Worm (Caenorhabditis elegans) whole organism, early embryonic: ENCODE measurements around the gene F22B7.3.
A peak's percentile ranks its signal among the peaks of the same experiment; 100 is the strongest.

Experiments used
- B0310.2 ChIP-seq: sonication (generic microtip); optimal IDR thresholded peaks from 2 replicates; lab custom pipeline; 2016; ENCODE audit warnings: mild to moderate bottlenecking, missing genetic modification characterization, missing compliant biosample characterization
- F13C5.2 ChIP-seq: sonication (generic microtip); optimal IDR thresholded peaks from 2 replicates; lab custom pipeline; 2017; ENCODE audit warnings: mild to moderate bottlenecking, missing genetic modification characterization, inconsistent platforms, missing compliant biosample characterization
- aly-1 ChIP-seq: sonication (generic microtip); optimal IDR thresholded peaks from 2 replicates; lab custom pipeline; 2016; ENCODE audit warnings: missing genetic modification characterization, missing compliant biosample characterization
- ama-1 ChIP-seq: fragments of 150-350 bp; optimal IDR thresholded peaks from 2 replicates; lab custom pipeline; 2014
- ceh-13 ChIP-seq: fragments of 200-800 bp; sonication (Bioruptor generic); optimal IDR thresholded peaks from 2 replicates; lab custom pipeline; 2018; ENCODE audit warnings: mild to moderate bottlenecking, missing genetic modification characterization, missing compliant biosample characterization
- ceh-36 ChIP-seq: sonication (generic microtip); optimal IDR thresholded peaks from 2 replicates; lab custom pipeline; 2016; ENCODE audit warnings: missing genetic modification characterization, inconsistent platforms, missing compliant biosample characterization
- ets-7 ChIP-seq: sonication (generic microtip); optimal IDR thresholded peaks from 2 replicates; lab custom pipeline; 2016; ENCODE audit warnings: missing genotype, missing genetic modification characterization, missing compliant biosample characterization
- flt-1 ChIP-seq: fragments of 200-800 bp; sonication (Bioruptor generic); IDR thresholded peaks from 2 replicates; pipeline ENCODE4 v1.3.6; 2022; ENCODE audit warnings: missing genetic modification characterization, missing compliant biosample characterization
- hmbx-1 ChIP-seq: sonication (generic microtip); optimal IDR thresholded peaks from 2 replicates; lab custom pipeline; 2016; ENCODE audit warnings: mild to moderate bottlenecking, missing genetic modification characterization, missing compliant biosample characterization
- hmg-4 ChIP-seq: fragments of 200-800 bp; sonication (Bioruptor generic); optimal IDR thresholded peaks from 2 replicates; lab custom pipeline; 2018; ENCODE audit warnings: mild to moderate bottlenecking, missing genetic modification characterization, missing compliant biosample characterization
- hnd-1 ChIP-seq: sonication (generic microtip); optimal IDR thresholded peaks from 2 replicates; lab custom pipeline; 2016; ENCODE audit warnings: missing genetic modification characterization, missing compliant biosample characterization
- pes-1 ChIP-seq: fragments of 200-800 bp; sonication (Bioruptor generic); IDR thresholded peaks from 2 replicates; pipeline ENCODE4 v1.3.6; 2022; ENCODE audit warnings: missing genetic modification reagents, missing genetic modification characterization, missing compliant biosample characterization
- scrt-1 ChIP-seq: fragments of 200-800 bp; sonication (Bioruptor generic); IDR thresholded peaks from 2 replicates; pipeline ENCODE4 v1.3.6; 2022; ENCODE audit warnings: missing genetic modification characterization, missing compliant biosample characterization
- sea-1 ChIP-seq: fragments of 200-800 bp; sonication (Bioruptor generic); conservative IDR thresholded peaks from 2 replicates; pipeline ENCODE4 v1.3.6; 2022; ENCODE audit warnings: missing genetic modification characterization, missing compliant biosample characterization
- tbx-11 ChIP-seq: fragments of 200-800 bp; sonication (Bioruptor generic); IDR thresholded peaks from 2 replicates; pipeline ENCODE4 v1.3.6; 2022; ENCODE audit warnings: missing genetic modification characterization, missing compliant biosample characterization
- tbx-37 ChIP-seq: fragments of 200-800 bp; sonication (Bioruptor generic); conservative IDR thresholded peaks from 2 replicates; pipeline ENCODE4 v1.3.6; 2022; ENCODE audit warnings: missing genetic modification reagents, missing genetic modification characterization, missing compliant biosample characterization
- tra-4 ChIP-seq: sonication (generic microtip); optimal IDR thresholded peaks from 2 replicates; lab custom pipeline; 2017; ENCODE audit warnings: missing genetic modification characterization, missing compliant biosample characterization

Gene F22B7.3

ce11 chrIII:8650235-8650817, 1.6 kb downstream of the F22B7.3 start, which contains the start of gene flp-23:
TSS of gene flp-23 (plus strand) at chrIII:8650767.
- TF ChIP-seq tbx-11 (GFP tag; lab: Robert Waterston, UW): peak; percentile 74
- TF ChIP-seq hnd-1: peak; percentile 60
- TF ChIP-seq pes-1: peak; percentile 91
- peak; percentile 89 for TF ChIP-seq sea-1 (GFP tag; lab: Robert Waterston, UW)
- peak; percentile 79 for TF ChIP-seq ceh-36
- peak; percentile 87 for TF ChIP-seq F13C5.2
- TF ChIP-seq aly-1 (tag; lab: Kevin White, UChicago): peak; percentile 88
- TF ChIP-seq B0310.2 (tag; lab: Kevin White, UChicago): peak; percentile 45
- peak; percentile 80; the same call in 1 of the 2 replicates for TF ChIP-seq tbx-37 (GFP tag; lab: Robert Waterston, UW)
- TF ChIP-seq ceh-13 (GFP tag; lab: Kevin White, UChicago): peak; percentile 69
- no peak for TF ChIP-seq ama-1
- peak; percentile 58 for TF ChIP-seq ets-7 (tag; lab: Kevin White, UChicago)
- peak; percentile 87 for TF ChIP-seq flt-1
- TF ChIP-seq hmg-4: peak; percentile 85
- peak; percentile 48 for TF ChIP-seq hmbx-1 (tag; lab: Kevin White, UChicago)
- TF ChIP-seq scrt-1 (GFP tag; lab: Robert Waterston, UW): peak; percentile 90
- TF ChIP-seq tra-4 (tag; lab: Kevin White, UChicago): peak; percentile 59

ce11 chrIII:8652112-8652694, 3.5 kb downstream of the F22B7.3 start:
- no peak for TF ChIP-seq hnd-1
- TF ChIP-seq ceh-13 (GFP tag; lab: Kevin White, UChicago): no peak
- TF ChIP-seq F13C5.2: no peak
- TF ChIP-seq scrt-1 (GFP tag; lab: Robert Waterston, UW): no peak
- TF ChIP-seq hmbx-1 (tag; lab: Kevin White, UChicago): no peak
- TF ChIP-seq tbx-37 (GFP tag; lab: Robert Waterston, UW): no peak
- no peak for TF ChIP-seq aly-1 (tag; lab: Kevin White, UChicago)
- no peak for TF ChIP-seq hmg-4
- TF ChIP-seq tbx-11 (GFP tag; lab: Robert Waterston, UW): no peak
- no peak for TF ChIP-seq ceh-36
- TF ChIP-seq ets-7 (tag; lab: Kevin White, UChicago): no peak
- TF ChIP-seq ama-1: no peak
- TF ChIP-seq pes-1: no peak
- no peak for TF ChIP-seq flt-1
- TF ChIP-seq tra-4 (tag; lab: Kevin White, UChicago): no peak
- no peak for TF ChIP-seq B0310.2 (tag; lab: Kevin White, UChicago)
- TF ChIP-seq sea-1 (GFP tag; lab: Robert Waterston, UW): no peak

- no peak for TF ChIP-seq aly-1 (tag; lab: Kevin White, UChicago)
- peak; percentile 21 for TF ChIP-seq B0310.2 (tag; lab: Kevin White, UChicago)
- TF ChIP-seq F13C5.2: peak; percentile 43
- TF ChIP-seq flt-1: peak; percentile 72
- TF ChIP-seq hmg-4: peak; percentile 68
- TF ChIP-seq pes-1: peak; percentile 80
- peak; percentile 70; the same call in 1 of the 2 replicates for TF ChIP-seq tbx-11 (GFP tag; lab: Robert Waterston, UW)
- peak; percentile 19 for TF ChIP-seq ceh-36
- peak; percentile 63; the same call in 1 of the 2 replicates for TF ChIP-seq scrt-1 (GFP tag; lab: Robert Waterston, UW)
- TF ChIP-seq ceh-13 (GFP tag; lab: Kevin White, UChicago): peak; percentile 47
- TF ChIP-seq tbx-37 (GFP tag; lab: Robert Waterston, UW): no peak
- no peak for TF ChIP-seq ama-1
- no peak for TF ChIP-seq tra-4 (tag; lab: Kevin White, UChicago)
- TF ChIP-seq sea-1 (GFP tag; lab: Robert Waterston, UW): 0 out of 2 replicates have a peak, but pooled peaks have one; percentile 56
- peak; percentile 35 for TF ChIP-seq hnd-1
- no peak for TF ChIP-seq ets-7 (tag; lab: Kevin White, UChicago)
- TF ChIP-seq hmbx-1 (tag; lab: Kevin White, UChicago): peak; percentile 24
These were observed 4.2 kb downstream of the F22B7.3 start for ce11 chrIII:8652922-8653321.

ce11 chrIII:8653457-8653856, 4.8 kb downstream of the F22B7.3 start:
- no peak for TF ChIP-seq pes-1
- TF ChIP-seq aly-1 (tag; lab: Kevin White, UChicago): no peak
- no peak for TF ChIP-seq ceh-13 (GFP tag; lab: Kevin White, UChicago)
- TF ChIP-seq ets-7 (tag; lab: Kevin White, UChicago): no peak
- TF ChIP-seq F13C5.2: no peak
- no peak for TF ChIP-seq tbx-37 (GFP tag; lab: Robert Waterston, UW)

- no peak for TF ChIP-seq B0310.2 (tag; lab: Kevin White, UChicago)
- no peak for TF ChIP-seq hmg-4
- TF ChIP-seq hmbx-1 (tag; lab: Kevin White, UChicago): no peak
- no peak for TF ChIP-seq hnd-1
- TF ChIP-seq sea-1 (GFP tag; lab: Robert Waterston, UW): no peak
- TF ChIP-seq ceh-36: no peak
- no peak for TF ChIP-seq ama-1
- no peak for TF ChIP-seq tra-4 (tag; lab: Kevin White, UChicago)
- TF ChIP-seq flt-1: no peak
- no peak for TF ChIP-seq ceh-13 (GFP tag; lab: Kevin White, UChicago)
- TF ChIP-seq tbx-37 (GFP tag; lab: Robert Waterston, UW): no peak
- TF ChIP-seq aly-1 (tag; lab: Kevin White, UChicago): no peak
- TF ChIP-seq ets-7 (tag; lab: Kevin White, UChicago): no peak
- no peak for TF ChIP-seq pes-1
- TF ChIP-seq F13C5.2: no peak
- TF ChIP-seq tbx-11 (GFP tag; lab: Robert Waterston, UW): no peak
- TF ChIP-seq scrt-1 (GFP tag; lab: Robert Waterston, UW): no peak
These were observed 5.2 kb downstream of the F22B7.3 start, which contains the start of gene F22B7.9 for ce11 chrIII:8653875-8654386. TSS of gene F22B7.9 (minus strand) at chrIII:8653925.

ce11 chrIII:8654400-8654980, 5.8 kb downstream of the F22B7.3 start:
- TF ChIP-seq flt-1 (no peak), tra-4 (tag; lab: Kevin White, UChicago) (no peak), ceh-13 (GFP tag; lab: Kevin White, UChicago) (no peak), hmbx-1 (tag; lab: Kevin White, UChicago) (no peak), hnd-1 (no peak), pes-1 (no peak), aly-1 (tag; lab: Kevin White, UChicago) (no peak), ets-7 (tag; lab: Kevin White, UChicago) (no peak), tbx-11 (GFP tag; lab: Robert Waterston, UW) (no peak), ama-1 (no peak), scrt-1 (GFP tag; lab: Robert Waterston, UW) (no peak), tbx-37 (GFP tag; lab: Robert Waterston, UW) (no peak), B0310.2 (tag; lab: Kevin White, UChicago) (no peak), ceh-36 (no peak)
